Fruit fly (Drosophila melanogaster): Measurements from ENCODE around the gene mora.

dm6 chr3R:24229870-24230422 lies 43.8 kb downstream of the mora start, which contains the start of gene Spase22-23:
- TF ChIP-seq ttk (optimal IDR thresholded peaks at IDR 0.05) (no peak), psq (optimal IDR thresholded peaks at IDR 0.05) (no peak), Myc (optimal IDR thresholded peaks at IDR 0.05) (no peak), h (optimal IDR thresholded peaks at IDR 0.05) (no peak), Sin3A (optimal IDR thresholded peaks at IDR 0.05) (no peak)

All from Kc167 (cell line).